Worm (Caenorhabditis elegans): ENCODE results near the gene nlp-29.

Gene nlp-29

ce11 chrV:3994048-3994447 lies 9.8 kb downstream of the nlp-29 start, which contains the start of gene K09D9.9:
Gene K09D9.9 (minus strand): TSS chrV:3994148.
- TF ChIP-seq nhr-10 (tag; optimal IDR thresholded peaks at IDR 0.05): no peak
- no peak for TF ChIP-seq ztf-4 (tag; optimal IDR thresholded peaks at IDR 0.05)
- TF ChIP-seq zag-1 (tag; optimal IDR thresholded peaks at IDR 0.05): no peak
- TF ChIP-seq nhr-12 (tag; optimal IDR thresholded peaks at IDR 0.05): no peak
- no peak for TF ChIP-seq sma-3 (GFP tag; optimal IDR thresholded peaks at IDR 0.05)
- no peak for TF ChIP-seq unc-55 (GFP tag; optimal IDR thresholded peaks at IDR 0.05)
- TF ChIP-seq nhr-237 (tag; optimal IDR thresholded peaks at IDR 0.05): no peak
- no peak for TF ChIP-seq C34F6.9 (tag; optimal IDR thresholded peaks at IDR 0.05)
- TF ChIP-seq nhr-77 (tag; optimal IDR thresholded peaks at IDR 0.05): no peak
- no peak for TF ChIP-seq aly-2 (tag; optimal IDR thresholded peaks at IDR 0.05)
- no peak for TF ChIP-seq mab-5 (tag; optimal IDR thresholded peaks at IDR 0.05)

- TF ChIP-seq blmp-1 (tag; optimal IDR thresholded peaks at IDR 0.05; ENCODE audit: insufficient read depth) (no peak), nhr-237 (tag; optimal IDR thresholded peaks at IDR 0.05) (no peak), sma-3 (GFP tag; optimal IDR thresholded peaks at IDR 0.05) (no peak), elt-3 (tag; optimal IDR thresholded peaks at IDR 0.05) (no peak), sma-9 (GFP tag; optimal IDR thresholded peaks at IDR 0.05) (no peak), sma-9 (tag; optimal IDR thresholded peaks at IDR 0.05) (no peak), ama-1 (optimal IDR thresholded peaks at IDR 0.05) (no peak), peb-1 (tag; optimal IDR thresholded peaks at IDR 0.05) (no peak)
Measured at ce11 chrV:3995838-3996237, 11.6 kb downstream of the nlp-29 start, which contains the start of gene srx-62. Gene srx-62 (minus strand): TSS chrV:3995938.

ce11 chrV:4004577-4004976 lies 20.4 kb downstream of the nlp-29 start:
- no peak for TF ChIP-seq unc-62 (GFP tag; optimal IDR thresholded peaks at IDR 0.05)
- TF ChIP-seq lsy-2 (tag; optimal IDR thresholded peaks at IDR 0.05): no peak
- no peak for TF ChIP-seq nhr-12 (tag; optimal IDR thresholded peaks at IDR 0.05)
- no peak for TF ChIP-seq nhr-6 (tag; optimal IDR thresholded peaks at IDR 0.05)
- TF ChIP-seq sma-3 (GFP tag; optimal IDR thresholded peaks at IDR 0.05): no peak

ce11 chrV:4005219-4005618 lies 21.0 kb downstream of the nlp-29 start, which contains the start of gene srh-8:
Gene srh-8 (plus strand): TSS chrV:4005519.
- TF ChIP-seq mab-5 (tag; optimal IDR thresholded peaks at IDR 0.05): no peak
- no peak for TF ChIP-seq unc-55 (GFP tag; optimal IDR thresholded peaks at IDR 0.05)
- no peak for TF ChIP-seq aly-2 (tag; optimal IDR thresholded peaks at IDR 0.05)
- no peak for TF ChIP-seq fos-1 (tag; optimal IDR thresholded peaks at IDR 0.05)
- no peak for TF ChIP-seq C34F6.9 (tag; optimal IDR thresholded peaks at IDR 0.05)
- no peak for TF ChIP-seq mbf-1 (tag; optimal IDR thresholded peaks at IDR 0.05)
- TF ChIP-seq ceh-82 (tag; optimal IDR thresholded peaks at IDR 0.05): no peak
- no peak for TF ChIP-seq Y55F3AM.14 (GFP tag; optimal IDR thresholded peaks at IDR 0.05)
- TF ChIP-seq egl-27 (tag; optimal IDR thresholded peaks at IDR 0.05): no peak

ce11 chrV:4007927-4008326 lies 23.7 kb downstream of the nlp-29 start, which contains the start of gene srh-7:
Gene srh-7 (plus strand): TSS chrV:4008227.
- no peak for TF ChIP-seq unc-62 (GFP tag; optimal IDR thresholded peaks at IDR 0.05)
- TF ChIP-seq nhr-23 (tag; optimal IDR thresholded peaks at IDR 0.05): no peak

ce11 chrV:4010170-4010569 lies 25.9 kb downstream of the nlp-29 start, which contains the start of gene srh-4:
Gene srh-4 (plus strand): TSS chrV:4010470.
- no peak for TF ChIP-seq nhr-12 (tag; optimal IDR thresholded peaks at IDR 0.05)
- no peak for TF ChIP-seq nhr-25 (tag; optimal IDR thresholded peaks at IDR 0.05)
- no peak for TF ChIP-seq aly-2 (tag; optimal IDR thresholded peaks at IDR 0.05)
- no peak for TF ChIP-seq fos-1 (tag; optimal IDR thresholded peaks at IDR 0.05)
- TF ChIP-seq lin-11 (tag; optimal IDR thresholded peaks at IDR 0.05): no peak
- no peak for TF ChIP-seq elt-1 (tag; optimal IDR thresholded peaks at IDR 0.05)
- TF ChIP-seq F13H6.1 (tag; optimal IDR thresholded peaks at IDR 0.05): no peak
- TF ChIP-seq nhr-21 (tag; optimal IDR thresholded peaks at IDR 0.05): no peak
- TF ChIP-seq ceh-82 (tag; optimal IDR thresholded peaks at IDR 0.05): no peak
- no peak for TF ChIP-seq unc-62 (GFP tag; optimal IDR thresholded peaks at IDR 0.05)
- TF ChIP-seq nhr-77 (tag; optimal IDR thresholded peaks at IDR 0.05): no peak

ce11 chrV:4016780-4017179 lies 32.6 kb downstream of the nlp-29 start, which contains the start of gene srw-89:
Gene srw-89 (plus strand): TSS chrV:4017080.
- TF ChIP-seq unc-39 (tag; optimal IDR thresholded peaks at IDR 0.05) (no peak), aly-2 (tag; optimal IDR thresholded peaks at IDR 0.05) (no peak), crh-2 (tag; optimal IDR thresholded peaks at IDR 0.05) (no peak), ceh-82 (tag; optimal IDR thresholded peaks at IDR 0.05) (no peak), sem-4 (tag; optimal IDR thresholded peaks at IDR 0.05) (no peak), unc-62 (GFP tag; optimal IDR thresholded peaks at IDR 0.05) (no peak), ZK546.5 (tag; optimal IDR thresholded peaks at IDR 0.05) (no peak), nhr-12 (tag; optimal IDR thresholded peaks at IDR 0.05) (no peak), nhr-237 (tag; optimal IDR thresholded peaks at IDR 0.05) (no peak), nhr-6 (tag; optimal IDR thresholded peaks at IDR 0.05) (no peak), elt-3 (tag; optimal IDR thresholded peaks at IDR 0.05) (no peak), fos-1 (tag; optimal IDR thresholded peaks at IDR 0.05) (no peak), nhr-10 (tag; optimal IDR thresholded peaks at IDR 0.05) (no peak), lin-39 (tag; optimal IDR thresholded peaks at IDR 0.05) (no peak), mbf-1 (tag; optimal IDR thresholded peaks at IDR 0.05) (no peak), alr-1 (tag; optimal IDR thresholded peaks at IDR 0.05) (no peak), nhr-11 (tag; optimal IDR thresholded peaks at IDR 0.05) (no peak)
